Worm (Caenorhabditis elegans): ENCODE data around the gene msrp-6.

ce11 chrII:2583044-2583443 lies 36.2 kb upstream of the msrp-6 start, which contains the start of gene sri-74:
- TF ChIP-seq him-1 (tag; optimal IDR thresholded peaks at IDR 0.05) (no peak), dao-5 (tag; optimal IDR thresholded peaks at IDR 0.05) (no peak), W03F9.2 (tag; optimal IDR thresholded peaks at IDR 0.05) (no peak)

Data from whole organism, L4/young adult.